Fruit fly (Drosophila melanogaster) whole organism, embryonic: ENCODE results near the gene CSN1b.

Experiments used
- ATbp ChIP-seq: fragments of 200-800 bp; sonication (Bioruptor generic); optimal IDR thresholded peaks from 2 replicates; lab custom pipeline; 2017; ENCODE audit warnings: missing biosample characterization, mild to moderate bottlenecking, missing genetic modification characterization, missing genetic modification reagents
- CG11560 ChIP-seq: fragments of 200-800 bp; sonication (Bioruptor generic); IDR thresholded peaks from 3 replicates; pipeline ENCODE4 v1.3.6; 2022; ENCODE audit warnings: missing biosample characterization, missing genetic modification characterization
- CG12155 ChIP-seq: fragments of 200-800 bp; sonication (Bioruptor generic); optimal IDR thresholded peaks from 3 replicates; lab custom pipeline; 2016; ENCODE audit warnings: missing biosample characterization, missing genetic modification characterization
- CG12299 ChIP-seq: fragments of 200-800 bp; sonication (Bioruptor generic); optimal IDR thresholded peaks from 2 replicates; lab custom pipeline; 2018; ENCODE audit warnings: missing biosample characterization, mild to moderate bottlenecking, missing genetic modification characterization
- CG12391 ChIP-seq: fragments of 200-800 bp; sonication (Bioruptor generic); optimal IDR thresholded peaks from 3 replicates; lab custom pipeline; 2018; ENCODE audit warnings: missing biosample characterization, mild to moderate bottlenecking, missing genetic modification characterization, moderate library complexity
- CG13624 ChIP-seq: fragments of 200-800 bp; sonication (Bioruptor generic); optimal IDR thresholded peaks from 2 replicates; lab custom pipeline; 2016; ENCODE audit warnings: missing biosample characterization, missing genetic modification characterization
- CG18011 ChIP-seq: fragments of 200-800 bp; sonication (Bioruptor generic); optimal IDR thresholded peaks from 2 replicates; lab custom pipeline; 2017; ENCODE audit warnings: missing biosample characterization, missing genetic modification characterization, mild to moderate bottlenecking, moderate library complexity, missing genotype
- CG2678 ChIP-seq: fragments of 200-800 bp; sonication (Bioruptor generic); optimal IDR thresholded peaks from 3 replicates; lab custom pipeline; 2019; ENCODE audit warnings: missing biosample characterization, mild to moderate bottlenecking, missing genetic modification characterization, moderate library complexity
- CG30020 ChIP-seq: fragments of 200-800 bp; optimal IDR thresholded peaks from 2 replicates; lab custom pipeline; 2019; ENCODE audit warnings: missing biosample characterization, mild to moderate bottlenecking, missing genetic modification characterization, moderate library complexity
- CG31441 ChIP-seq: fragments of 200-800 bp; sonication (Bioruptor generic); IDR thresholded peaks from 2 replicates; pipeline ENCODE4 v1.3.6; 2022; ENCODE audit warnings: missing biosample characterization, missing genetic modification characterization
- CG3281 ChIP-seq: fragments of 200-800 bp; sonication (Bioruptor generic); optimal IDR thresholded peaks from 3 replicates; lab custom pipeline; 2017; ENCODE audit warnings: missing biosample characterization, mild to moderate bottlenecking, missing genetic modification characterization
- CG33557 ChIP-seq: fragments of 200-800 bp; sonication (Bioruptor generic); optimal IDR thresholded peaks from 2 replicates; lab custom pipeline; 2019; ENCODE audit warnings: missing biosample characterization, mild to moderate bottlenecking, missing genetic modification characterization, moderate library complexity
- CG3407 ChIP-seq: fragments of 200-800 bp; sonication (Bioruptor generic); optimal IDR thresholded peaks from 2 replicates; lab custom pipeline; 2018; ENCODE audit warnings: missing biosample characterization, mild to moderate bottlenecking, missing genetic modification characterization
- CG34376 ChIP-seq: fragments of 200-800 bp; sonication (Bioruptor generic); optimal IDR thresholded peaks from 2 replicates; lab custom pipeline; 2018; ENCODE audit warnings: missing biosample characterization, mild to moderate bottlenecking, missing genetic modification characterization
- CG4404 ChIP-seq: fragments of 200-800 bp; sonication (Bioruptor generic); IDR thresholded peaks from 2 replicates; pipeline ENCODE4 v1.3.6; 2022; ENCODE audit warnings: missing biosample characterization, missing genetic modification characterization
- CG4854 ChIP-seq: fragments of 200-800 bp; sonication (Bioruptor generic); optimal IDR thresholded peaks from 2 replicates; lab custom pipeline; 2016; ENCODE audit warnings: missing biosample characterization, missing genetic modification characterization, inconsistent platforms
- CG5953 ChIP-seq: fragments of 200-800 bp; sonication (Bioruptor generic); IDR thresholded peaks from 2 replicates; pipeline ENCODE4 v1.3.6; 2022; ENCODE audit warnings: missing biosample characterization, missing genetic modification characterization
- CG6272 ChIP-seq: fragments of 200-800 bp; sonication (Bioruptor generic); IDR thresholded peaks from 2 replicates; pipeline ENCODE4 v1.3.6; 2022; ENCODE audit warnings: missing biosample characterization, missing genetic modification characterization
- CG6683 ChIP-seq: fragments of 200-800 bp; sonication (Bioruptor generic); optimal IDR thresholded peaks from 2 replicates; lab custom pipeline; 2017; ENCODE audit warnings: missing biosample characterization, mild to moderate bottlenecking, missing genetic modification characterization, missing genetic modification reagents
- CG7786 ChIP-seq: fragments of 200-800 bp; sonication (Bioruptor generic); optimal IDR thresholded peaks from 2 replicates; lab custom pipeline; 2016; ENCODE audit warnings: missing biosample characterization, missing genetic modification characterization
- CG7963 ChIP-seq: fragments of 200-800 bp; sonication (Bioruptor generic); IDR thresholded peaks from 3 replicates; pipeline ENCODE4 v1.3.6; 2022; ENCODE audit warnings: missing biosample characterization, missing genetic modification characterization; ENCODE audit not compliant: partially characterized antibody
- CG7987 ChIP-seq: fragments of 200-800 bp; sonication (Bioruptor generic); optimal IDR thresholded peaks from 2 replicates; lab custom pipeline; 2018; ENCODE audit warnings: missing biosample characterization, mild to moderate bottlenecking, missing genetic modification characterization, moderate library complexity
- Dbx ChIP-seq: fragments of 200-800 bp; sonication (Bioruptor generic); IDR thresholded peaks from 3 replicates; pipeline ENCODE4 v1.3.6; 2022; ENCODE audit warnings: missing biosample characterization, missing genetic modification characterization
- Fer1 ChIP-seq: fragments of 200-800 bp; sonication (Bioruptor generic); optimal IDR thresholded peaks from 2 replicates; lab custom pipeline; 2017; ENCODE audit warnings: missing biosample characterization, mild to moderate bottlenecking, missing genetic modification characterization
- H2.0 ChIP-seq: fragments of 200-800 bp; sonication (Bioruptor generic); IDR thresholded peaks from 2 replicates; pipeline ENCODE4 v1.3.6; 2022; ENCODE audit warnings: missing biosample characterization, missing genetic modification characterization
- Hr39 ChIP-seq: fragments of >200 bp; optimal IDR thresholded peaks from 2 replicates; lab custom pipeline; 2017
- Hsf ChIP-seq: fragments of 200-800 bp; sonication (Bioruptor generic); optimal IDR thresholded peaks from 3 replicates; lab custom pipeline; 2016; ENCODE audit warnings: missing biosample characterization, missing genetic modification characterization
- Mrtf ChIP-seq: fragments of 200-800 bp; sonication (Bioruptor generic); IDR thresholded peaks from 3 replicates; pipeline ENCODE4 v1.3.6; 2022; ENCODE audit warnings: missing biosample characterization, missing genetic modification characterization
- NC2α ChIP-seq: fragments of 200-800 bp; sonication (Bioruptor generic); optimal IDR thresholded peaks from 2 replicates; lab custom pipeline; 2016; ENCODE audit warnings: missing biosample characterization, missing genetic modification characterization
- Neu2 ChIP-seq: fragments of 200-800 bp; sonication (Bioruptor generic); optimal IDR thresholded peaks from 3 replicates; lab custom pipeline; 2016; ENCODE audit warnings: missing biosample characterization, missing genetic modification characterization, borderline replicate concordance
- Ptx1 ChIP-seq: fragments of 200-800 bp; sonication (Bioruptor generic); IDR thresholded peaks from 2 replicates; pipeline ENCODE4 v1.3.6; 2022; ENCODE audit warnings: missing biosample characterization, missing genetic modification characterization
- Trl ChIP-seq, 3 experiments: fragments of >200 bp in 2 of 3; fragments of 200-800 bp in 1 of 3; sonication (Bioruptor generic) in 1 of 3; optimal IDR thresholded peaks; 2 replicates in 1 of 3; 3 replicates in 2 of 3; lab custom pipeline; 2016 to 2017; ENCODE audit warnings: missing biosample characterization in 1 of 3, missing genetic modification characterization in 1 of 3
- amos ChIP-seq: fragments of 200-800 bp; sonication (Bioruptor generic); IDR thresholded peaks from 2 replicates; pipeline ENCODE4 v1.3.6; 2022; ENCODE audit warnings: missing biosample characterization, missing genetic modification characterization; ENCODE audit not compliant: partially characterized antibody
- ara ChIP-seq: fragments of 200-800 bp; sonication (Bioruptor generic); IDR thresholded peaks from 2 replicates; pipeline ENCODE4 v1.3.6; 2022; ENCODE audit warnings: missing biosample characterization, missing genetic modification characterization
- da ChIP-seq: fragments of 200-800 bp; sonication (Bioruptor generic); optimal IDR thresholded peaks from 2 replicates; lab custom pipeline; 2016; ENCODE audit warnings: missing biosample characterization, missing genetic modification characterization
- dysf ChIP-seq: fragments of 200-800 bp; sonication (Bioruptor generic); IDR thresholded peaks from 3 replicates; pipeline ENCODE4 v1.3.6; 2022; ENCODE audit warnings: missing biosample characterization, missing genetic modification characterization
- gem ChIP-seq: fragments of 200-800 bp; sonication (Bioruptor generic); optimal IDR thresholded peaks from 2 replicates; lab custom pipeline; 2019; ENCODE audit warnings: missing biosample characterization, mild to moderate bottlenecking, missing genetic modification characterization, moderate library complexity
- hb ChIP-seq: fragments of 200-800 bp; sonication (Bioruptor generic); IDR thresholded peaks from 3 replicates; pipeline ENCODE4 v1.3.6; 2022; ENCODE audit warnings: missing biosample characterization, missing genetic modification characterization; ENCODE audit not compliant: partially characterized antibody
- lov ChIP-seq, 2 experiments: fragments of 200-800 bp in 1 of 2; fragments of >200 bp in 1 of 2; sonication (Bioruptor generic) in 1 of 2; IDR thresholded peaks in 1 of 2; optimal IDR thresholded peaks in 1 of 2; 2 replicates in 1 of 2; 3 replicates in 1 of 2; pipeline versions ENCODE4 v1.3.6 to Lab custom; 2017 to 2022; ENCODE audit warnings: missing biosample characterization in 1 of 2, missing genetic modification characterization in 1 of 2
- peb ChIP-seq: fragments of 200-800 bp; sonication (Bioruptor generic); IDR thresholded peaks from 2 replicates; pipeline ENCODE4 v1.3.6; 2022; ENCODE audit warnings: missing biosample characterization, missing genetic modification characterization
- phol ChIP-seq: fragments of 200-800 bp; sonication (Bioruptor generic); optimal IDR thresholded peaks from 3 replicates; lab custom pipeline; 2018; ENCODE audit warnings: missing biosample characterization, mild to moderate bottlenecking, missing genetic modification characterization, moderate library complexity
- prd ChIP-seq, 3 experiments: fragments of >200 bp in 2 of 3; fragments of 200-800 bp in 1 of 3; sonication (Bioruptor generic) in 1 of 3; optimal IDR thresholded peaks in 2 of 3; IDR thresholded peaks in 1 of 3; 2 replicates in 2 of 3; 3 replicates in 1 of 3; pipeline versions ENCODE4 v1.3.6 to Lab custom; 2017 to 2022; ENCODE audit warnings: missing biosample characterization in 1 of 3, missing genetic modification characterization in 1 of 3
- pzg ChIP-seq: fragments of 200-800 bp; sonication (Bioruptor generic); optimal IDR thresholded peaks from 3 replicates; lab custom pipeline; 2018; ENCODE audit warnings: missing biosample characterization, mild to moderate bottlenecking, missing genetic modification characterization, moderate library complexity
- row ChIP-seq: fragments of 200-800 bp; sonication (Bioruptor generic); IDR thresholded peaks from 3 replicates; pipeline ENCODE4 v1.3.6; 2022; ENCODE audit warnings: missing biosample characterization, missing genetic modification characterization
- sc ChIP-seq, 3 experiments: fragments of >200 bp in 2 of 3; fragments of 200-800 bp in 1 of 3; sonication (Bioruptor generic) in 1 of 3; optimal IDR thresholded peaks; 2 replicates in 2 of 3; 3 replicates in 1 of 3; lab custom pipeline; 2017; ENCODE audit warnings: mild to moderate bottlenecking in 1 of 3, missing biosample characterization in 1 of 3, missing genetic modification characterization in 1 of 3, missing genetic modification reagents in 1 of 3
- slbo ChIP-seq: fragments of 200-800 bp; sonication (Bioruptor generic); IDR thresholded peaks from 2 replicates; pipeline ENCODE4 v1.3.6; 2022; ENCODE audit warnings: missing biosample characterization, missing genetic modification characterization
- sqz ChIP-seq: fragments of 200-800 bp; sonication (Bioruptor generic); optimal IDR thresholded peaks from 3 replicates; lab custom pipeline; 2018; ENCODE audit warnings: missing biosample characterization, mild to moderate bottlenecking, missing genetic modification characterization
- trh ChIP-seq: fragments of 200-800 bp; sonication (Bioruptor generic); optimal IDR thresholded peaks from 2 replicates; lab custom pipeline; 2016; ENCODE audit warnings: missing biosample characterization, missing genetic modification characterization
- vnd ChIP-seq: fragments of 200-800 bp; sonication (Bioruptor generic); IDR thresholded peaks from 3 replicates; pipeline ENCODE4 v1.3.6; 2022; ENCODE audit warnings: missing biosample characterization, missing genetic modification characterization; ENCODE audit not compliant: partially characterized antibody
- wor ChIP-seq: fragments of 200-800 bp; sonication (Bioruptor generic); IDR thresholded peaks from 2 replicates; pipeline ENCODE4 v1.3.6; 2022; ENCODE audit warnings: missing biosample characterization, missing genetic modification characterization

The CSN1b gene

DNA sequence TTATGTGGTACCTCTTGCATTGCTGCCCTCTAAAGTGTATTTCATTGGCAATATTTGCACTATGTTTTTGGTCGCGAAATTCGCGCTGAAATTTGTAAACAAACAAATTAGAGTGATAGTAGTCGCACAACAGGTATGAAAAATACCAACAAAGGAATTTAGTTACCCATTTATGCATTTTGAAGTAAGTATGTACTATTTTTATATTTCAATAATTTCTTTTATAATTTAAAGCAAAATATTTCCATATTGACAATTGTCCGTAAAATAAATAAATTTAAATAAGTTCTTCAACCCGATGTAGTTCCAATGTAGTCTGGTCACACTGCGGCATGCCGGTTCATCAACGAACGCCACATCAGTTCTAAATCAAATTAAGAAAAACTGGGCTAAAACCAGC, 32.3 kb downstream of the CSN1b start, which contains the start of the genes Rad9 and Uggt (continued):
- no peak for TF ChIP-seq CG34376
- TF ChIP-seq slbo = no peak; the same call in 1 of the 2 replicates
- no peak for TF ChIP-seq amos (GFP tag; lab: Robert Waterston, UW)
- TF ChIP-seq lov (optimal IDR thresholded peaks at IDR 0.05; lab: Kevin White, UChicago) = no peak
- TF ChIP-seq lov (GFP tag; IDR thresholded peaks at IDR 0.05; lab: Robert Waterston, UW) = no peak
- TF ChIP-seq CG30020 (tag; lab: Kevin White, UChicago) = peak; percentile 52
- no peak for TF ChIP-seq Hsf (GFP tag; lab: Kevin White, UChicago)
- TF ChIP-seq H2.0 (GFP tag; lab: Robert Waterston, UW) = no peak
- no peak for TF ChIP-seq CG33557 (GFP tag; lab: Kevin White, UChicago)
- TF ChIP-seq da = no peak
- TF ChIP-seq prd (optimal IDR thresholded peaks at IDR 0.05; lab: Kevin White, UChicago) = no peak
- TF ChIP-seq prd (GFP tag; IDR thresholded peaks at IDR 0.05; lab: Robert Waterston, UW) = 0 out of 3 replicates have a peak, but pooled peaks have one; percentile 29
- TF ChIP-seq CG12391 (tag; lab: Kevin White, UChicago) = peak; percentile 62
- no peak for TF ChIP-seq CG7786 (GFP tag; lab: Kevin White, UChicago)
- TF ChIP-seq Fer1 (GFP tag; lab: Kevin White, UChicago) = no peak
- TF ChIP-seq Hr39 (lab: Kevin White, UChicago) = no peak
- TF ChIP-seq CG5953 (GFP tag; lab: Robert Waterston, UW) = no peak
- no peak for TF ChIP-seq gem (tag; lab: Kevin White, UChicago)
- TF ChIP-seq peb (GFP tag; lab: Robert Waterston, UW) = no peak
- TF ChIP-seq trh (GFP tag; lab: Kevin White, UChicago) = no peak
- no peak for TF ChIP-seq ara (GFP tag; lab: Robert Waterston, UW)
- TF ChIP-seq NC2α = no peak
- TF ChIP-seq CG7963 (GFP tag; lab: Robert Waterston, UW) = no peak
- no peak for TF ChIP-seq wor (GFP tag; lab: Robert Waterston, UW)
- TF ChIP-seq CG3281 (GFP tag; lab: Kevin White, UChicago) = no peak
- no peak for TF ChIP-seq ATbp (GFP tag; lab: Kevin White, UChicago)
- TF ChIP-seq Neu2 = no peak
- no peak for TF ChIP-seq CG18011 (GFP tag; lab: Kevin White, UChicago)
- TF ChIP-seq pzg = peak; percentile 33
- TF ChIP-seq CG3407 (GFP tag; lab: Kevin White, UChicago) = no peak
- TF ChIP-seq CG2678 (tag; lab: Kevin White, UChicago) = no peak
- TF ChIP-seq Mrtf (GFP tag; lab: Robert Waterston, UW) = no peak
- TF ChIP-seq CG13624 (GFP tag; lab: Kevin White, UChicago) = no peak
- no peak for TF ChIP-seq CG7987 (GFP tag; lab: Kevin White, UChicago)
- TF ChIP-seq phol = peak; percentile 54
- TF ChIP-seq CG6272 (GFP tag; lab: Robert Waterston, UW) = no peak
- no peak for TF ChIP-seq CG4404 (GFP tag; lab: Robert Waterston, UW)
- no peak for TF ChIP-seq hb (GFP tag; lab: Robert Waterston, UW)
- TF ChIP-seq sqz = no peak
- TF ChIP-seq Trl (optimal IDR thresholded peaks at IDR 0.05; lab: Kevin White, UChicago) = no peak
- no peak for TF ChIP-seq Trl (GFP tag; optimal IDR thresholded peaks at IDR 0.05; lab: Kevin White, UChicago)
- TF ChIP-seq Dbx = no peak
- no peak for TF ChIP-seq CG6683 (GFP tag; lab: Kevin White, UChicago)
- TF ChIP-seq CG4854 (GFP tag; lab: Kevin White, UChicago) = no peak
- TF ChIP-seq dysf (GFP tag; lab: Robert Waterston, UW) = no peak
- peak; percentile 57 for TF ChIP-seq row (GFP tag; lab: Robert Waterston, UW)
- TF ChIP-seq CG11560 = no peak
- TF ChIP-seq CG31441 (GFP tag; lab: Robert Waterston, UW) = no peak
- TF ChIP-seq CG12299 (tag; lab: Kevin White, UChicago) = no peak
- TF ChIP-seq Ptx1 (GFP tag; lab: Robert Waterston, UW) = 0 out of 2 replicates have a peak, but pooled peaks have one; percentile 24
- TF ChIP-seq CG12155 = no peak
- TF ChIP-seq sc (optimal IDR thresholded peaks at IDR 0.05; lab: Kevin White, UChicago) = no peak
- TF ChIP-seq sc (GFP tag; optimal IDR thresholded peaks at IDR 0.05; lab: Kevin White, UChicago) = no peak
- no peak for TF ChIP-seq vnd (GFP tag; lab: Robert Waterston, UW)
